Worm (Caenorhabditis elegans) whole organism, L3 larva: Measurements from ENCODE around the gene his-38.

Experiments
- ZK546.5 ChIP-seq: sonication (generic microtip); optimal IDR thresholded peaks from 2 replicates; lab custom pipeline; 2017; ENCODE audit warnings: missing biosample characterization, missing genetic modification characterization
- aly-2 ChIP-seq: fragments of 150-350 bp; optimal IDR thresholded peaks from 2 replicates; lab custom pipeline; 2014; ENCODE audit warnings: missing biosample characterization, missing genetic modification characterization
- daf-12 ChIP-seq: fragments of 150-350 bp; optimal IDR thresholded peaks from 2 replicates; lab custom pipeline; 2014; ENCODE audit warnings: missing biosample characterization, missing genetic modification reagents, missing genetic modification characterization
- elt-2 ChIP-seq: sonication (generic microtip); optimal IDR thresholded peaks from 2 replicates; lab custom pipeline; 2016; ENCODE audit warnings: missing genetic modification reagents, mild to moderate bottlenecking, missing genetic modification characterization, missing compliant biosample characterization
- elt-3 ChIP-seq, 3 experiments: fragments of 150-350 bp in 1 of 3; sonication (generic microtip) in 2 of 3; optimal IDR thresholded peaks; 2 replicates in 2 of 3; 4 replicates in 1 of 3; lab custom pipeline; 2014 to 2017; ENCODE audit warnings: missing biosample characterization in 3 of 3, missing genetic modification characterization in 3 of 3
- eor-1 ChIP-seq, 2 experiments: fragments of 150-350 bp; optimal IDR thresholded peaks; 2 replicates each; lab custom pipeline; 2014 to 2018; ENCODE audit warnings: missing biosample characterization in 2 of 2, missing genetic modification characterization in 2 of 2
- fkh-10 ChIP-seq: sonication (generic microtip); optimal IDR thresholded peaks from 2 replicates; lab custom pipeline; 2017; ENCODE audit warnings: missing biosample characterization, missing genetic modification reagents, missing genetic modification characterization
- hmg-11 ChIP-seq: sonication (generic microtip); optimal IDR thresholded peaks from 2 replicates; lab custom pipeline; 2016; ENCODE audit warnings: missing genetic modification characterization, missing compliant biosample characterization
- lin-15B ChIP-seq: fragments of 150-350 bp; optimal IDR thresholded peaks from 2 replicates; lab custom pipeline; 2014; ENCODE audit warnings: missing biosample characterization, missing genetic modification characterization
- mdl-1 ChIP-seq: fragments of 150-350 bp; optimal IDR thresholded peaks from 2 replicates; lab custom pipeline; 2014; ENCODE audit warnings: missing biosample characterization, missing genetic modification characterization
- mml-1 ChIP-seq: fragments of 150-350 bp; sonication (generic microtip); optimal IDR thresholded peaks from 3 replicates; lab custom pipeline; 2014; ENCODE audit warnings: missing biosample characterization, missing genetic modification characterization
- nhr-11 ChIP-seq: fragments of 150-350 bp; optimal IDR thresholded peaks from 2 replicates; lab custom pipeline; 2014; ENCODE audit warnings: missing biosample characterization, missing genetic modification characterization
- nhr-12 ChIP-seq: fragments of 150-350 bp; optimal IDR thresholded peaks from 2 replicates; lab custom pipeline; 2014; ENCODE audit warnings: missing biosample characterization, missing genetic modification characterization
- nhr-23 ChIP-seq: fragments of 150-350 bp; optimal IDR thresholded peaks from 2 replicates; lab custom pipeline; 2014; ENCODE audit warnings: missing biosample characterization, missing genetic modification reagents, missing genetic modification characterization
- nhr-237 ChIP-seq: fragments of 150-350 bp; optimal IDR thresholded peaks from 2 replicates; lab custom pipeline; 2014; ENCODE audit warnings: missing biosample characterization, missing genetic modification characterization
- nhr-28 ChIP-seq: fragments of 150-350 bp; optimal IDR thresholded peaks from 2 replicates; lab custom pipeline; 2014; ENCODE audit warnings: missing biosample characterization, missing genetic modification characterization
- nhr-67 ChIP-seq: fragments of 150-350 bp; optimal IDR thresholded peaks from 2 replicates; lab custom pipeline; 2014; ENCODE audit warnings: missing biosample characterization, missing genetic modification characterization
- pha-4 ChIP-seq: fragments of 150-350 bp; optimal IDR thresholded peaks from 2 replicates; lab custom pipeline; 2014; ENCODE audit warnings: missing biosample characterization, missing genetic modification reagents, missing genetic modification characterization
- pqm-1 ChIP-seq: fragments of 150-350 bp; optimal IDR thresholded peaks from 2 replicates; lab custom pipeline; 2017; ENCODE audit warnings: missing biosample characterization, missing genetic modification characterization, inconsistent platforms
- sea-2 ChIP-seq: fragments of 150-350 bp; sonication (generic microtip); optimal IDR thresholded peaks from 4 replicates; lab custom pipeline; 2014; ENCODE audit warnings: missing biosample characterization, missing genetic modification reagents, missing genetic modification characterization
- skn-1 ChIP-seq: fragments of 150-350 bp; optimal IDR thresholded peaks from 2 replicates; lab custom pipeline; 2014; ENCODE audit warnings: missing biosample characterization, missing genetic modification characterization
- snpc-4 ChIP-seq: fragments of 150-350 bp; optimal IDR thresholded peaks from 2 replicates; lab custom pipeline; 2014; ENCODE audit warnings: missing biosample characterization, missing genetic modification characterization
- unc-39 ChIP-seq: sonication (generic microtip); optimal IDR thresholded peaks from 4 replicates; lab custom pipeline; 2017; ENCODE audit warnings: missing biosample characterization, missing genetic modification characterization
- zag-1 ChIP-seq: fragments of 150-350 bp; optimal IDR thresholded peaks from 2 replicates; lab custom pipeline; 2014; ENCODE audit warnings: missing biosample characterization, missing genetic modification characterization
- ztf-11 ChIP-seq: fragments of 150-350 bp; optimal IDR thresholded peaks from 2 replicates; lab custom pipeline; 2014; ENCODE audit warnings: missing biosample characterization, missing genetic modification characterization
- ztf-4 ChIP-seq: fragments of 150-350 bp; optimal IDR thresholded peaks from 2 replicates; lab custom pipeline; 2014; ENCODE audit warnings: missing biosample characterization, missing genetic modification characterization

The his-38 gene

ce11 chrX:7264591-7265306 is 44.9 kb downstream of the his-38 start (continued):
- no peak for TF ChIP-seq nhr-237
- TF ChIP-seq aly-2: no peak
- peak; percentile 74 for TF ChIP-seq lin-15B
- no peak for TF ChIP-seq skn-1 (tag; lab: Kevin White, UChicago)
- TF ChIP-seq ztf-4 (tag; lab: Kevin White, UChicago): no peak
- TF ChIP-seq zag-1 (tag; lab: Kevin White, UChicago): no peak
- TF ChIP-seq sea-2 (GFP tag; lab: Kevin White, UChicago): no peak
- TF ChIP-seq elt-3 (tag; optimal IDR thresholded peaks at IDR 0.05; lab: Kevin White, UChicago): peak in 1 of 3 experiments; percentile 37
- TF ChIP-seq nhr-12 (tag; lab: Kevin White, UChicago): no peak
- TF ChIP-seq unc-39 (tag; lab: Kevin White, UChicago): no peak
- TF ChIP-seq daf-12: no peak
- TF ChIP-seq fkh-10 (GFP tag; lab: Kevin White, UChicago): peak; percentile 48
- TF ChIP-seq hmg-11 (tag; lab: Kevin White, UChicago): peak; percentile 98
- no peak for TF ChIP-seq nhr-28 (tag; lab: Kevin White, UChicago)
- TF ChIP-seq mml-1: no peak
- no peak for TF ChIP-seq eor-1 (tag; optimal IDR thresholded peaks at IDR 0.05; lab: Kevin White, UChicago)
- no peak for TF ChIP-seq nhr-67 (tag; lab: Kevin White, UChicago)
- TF ChIP-seq ZK546.5 (tag; lab: Kevin White, UChicago): no peak
- TF ChIP-seq mdl-1 (tag; lab: Kevin White, UChicago): no peak
- TF ChIP-seq ztf-11 (tag; lab: Kevin White, UChicago): no peak

DNA sequence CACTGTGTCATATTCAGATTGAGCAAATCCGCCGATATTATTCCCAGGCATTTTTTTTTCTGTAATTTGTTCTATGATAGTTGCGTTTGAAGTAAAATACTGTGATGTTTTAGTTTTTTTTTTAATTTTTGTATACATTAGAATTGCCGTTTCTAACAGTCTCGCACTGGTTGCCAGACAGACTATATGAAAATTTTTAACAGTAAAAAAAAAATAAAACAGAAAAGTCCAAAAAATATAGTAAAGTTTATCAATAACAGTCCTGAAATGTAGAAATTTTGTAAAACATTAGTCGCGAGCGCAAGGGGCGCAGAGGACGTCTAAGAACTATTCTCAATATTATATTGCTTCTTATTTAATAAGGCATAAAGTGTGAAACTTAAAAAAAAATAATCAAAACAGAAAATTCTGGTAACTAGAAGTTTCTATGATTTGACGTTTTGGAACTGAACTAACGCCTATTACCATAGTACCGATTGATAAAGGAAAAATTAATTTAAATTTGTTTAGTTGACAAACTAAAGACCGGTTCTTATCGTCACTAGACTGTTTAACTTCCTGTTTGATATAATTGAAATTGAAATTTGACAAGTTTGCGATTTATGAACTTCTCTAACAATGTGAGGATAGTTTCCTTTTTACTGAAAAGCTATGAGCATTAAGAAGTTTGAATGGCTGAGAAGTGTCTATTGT is 49.2 kb downstream of the his-38 start, which contains the start of gene lact-1:
Gene lact-1 (minus strand): TSS at position 51 of the 693 bp plus-strand sequence.
- TF ChIP-seq nhr-23 (tag; lab: Kevin White, UChicago) (no peak), nhr-28 (tag; lab: Kevin White, UChicago) (no peak), nhr-11 (tag; lab: Kevin White, UChicago) (no peak), pha-4 (tag; lab: Kevin White, UChicago) (peak; percentile 6), pqm-1 (tag; lab: Kevin White, UChicago) (peak; percentile 54), snpc-4 (no peak), elt-2 (peak; percentile 44)
- TF ChIP-seq, all 47 proteins: peak for 3
